Worm (Caenorhabditis elegans) whole organism, L4 larva: Measurements from ENCODE around the gene icap-1.

Experiments used
- F10B5.3 ChIP-seq: sonication (generic microtip); optimal IDR thresholded peaks from 2 replicates; lab custom pipeline; 2016; ENCODE audit warnings: mild to moderate bottlenecking, missing genetic modification characterization, missing compliant biosample characterization
- Y105C5A.15 ChIP-seq: fragments of 200-800 bp; sonication (Bioruptor generic); IDR thresholded peaks from 2 replicates; pipeline ENCODE4 v1.3.6; 2022; ENCODE audit warnings: missing genetic modification characterization, missing compliant biosample characterization
- aha-1 ChIP-seq: fragments of 150-350 bp; peaks from one replicate; lab custom pipeline; 2014; ENCODE audit warnings: missing biosample characterization, missing genetic modification characterization
- ama-1 ChIP-seq: fragments of 150-350 bp; optimal IDR thresholded peaks from 2 replicates; lab custom pipeline; 2014; ENCODE audit warnings: inconsistent platforms, mixed read lengths
- attf-4 ChIP-seq: sonication (generic microtip); optimal IDR thresholded peaks from 3 replicates; lab custom pipeline; 2017; ENCODE audit warnings: missing biosample characterization, missing genetic modification characterization
- ceh-20 ChIP-seq: fragments of 200-800 bp; sonication (Bioruptor generic); IDR thresholded peaks from 2 replicates; pipeline ENCODE4 v1.3.6; 2022; ENCODE audit warnings: missing genetic modification reagents, missing genetic modification characterization, missing compliant biosample characterization
- ceh-32 ChIP-seq: sonication (generic microtip); optimal IDR thresholded peaks from 2 replicates; lab custom pipeline; 2016; ENCODE audit warnings: mild to moderate bottlenecking, missing genetic modification characterization, missing compliant biosample characterization; ENCODE audit not compliant: poor library complexity
- ces-1 ChIP-seq: fragments of 150-350 bp; sonication (generic microtip); optimal IDR thresholded peaks from 4 replicates; lab custom pipeline; 2014; ENCODE audit warnings: missing biosample characterization, missing genetic modification reagents, missing genetic modification characterization
- ctbp-1 ChIP-seq: fragments of 200-800 bp; sonication (Bioruptor generic); IDR thresholded peaks from 2 replicates; pipeline ENCODE4 v1.3.6; 2022; ENCODE audit warnings: missing genetic modification reagents, missing genetic modification characterization, missing compliant biosample characterization
- daf-19 ChIP-seq: fragments of 200-800 bp; sonication (Bioruptor generic); conservative IDR thresholded peaks from 2 replicates; pipeline ENCODE4 v1.3.6; 2022; ENCODE audit warnings: missing genetic modification characterization, missing compliant biosample characterization
- daf-8 ChIP-seq: fragments of 200-800 bp; sonication (Bioruptor generic); IDR thresholded peaks from 2 replicates; pipeline ENCODE4 v1.3.6; 2022; ENCODE audit warnings: missing genetic modification characterization, missing compliant biosample characterization
- dmd-6 ChIP-seq: fragments of 200-800 bp; sonication (Bioruptor generic); IDR thresholded peaks from 2 replicates; pipeline ENCODE4 v1.3.6; 2022; ENCODE audit warnings: missing genetic modification reagents, missing genetic modification characterization, missing compliant biosample characterization
- dmd-9 ChIP-seq: fragments of 200-800 bp; sonication (Bioruptor generic); IDR thresholded peaks from 2 replicates; pipeline ENCODE4 v1.3.6; 2022; ENCODE audit warnings: missing genetic modification reagents, missing genetic modification characterization, missing compliant biosample characterization
- fos-1 ChIP-seq: fragments of 150-350 bp; optimal IDR thresholded peaks from 2 replicates; lab custom pipeline; 2014; ENCODE audit warnings: missing biosample characterization, missing genetic modification characterization
- gei-8 ChIP-seq: fragments of 200-800 bp; sonication (Bioruptor generic); optimal IDR thresholded peaks from 2 replicates; lab custom pipeline; 2018; ENCODE audit warnings: mild to moderate bottlenecking, missing genetic modification characterization, missing compliant biosample characterization
- hif-1 ChIP-seq, 2 experiments: sonication (generic microtip); optimal IDR thresholded peaks; 2 replicates each; lab custom pipeline; 2016 to 2017; ENCODE audit warnings: missing compliant biosample characterization in 2 of 2, missing genetic modification characterization in 2 of 2, missing genetic modification reagents in 2 of 2, missing genotype in 2 of 2, mild to moderate bottlenecking in 1 of 2
- hlh-11 ChIP-seq: fragments of 200-800 bp; sonication (Bioruptor generic); optimal IDR thresholded peaks from 2 replicates; lab custom pipeline; 2018; ENCODE audit warnings: mild to moderate bottlenecking, missing genetic modification characterization, missing compliant biosample characterization
- hmg-1.1 ChIP-seq: fragments of 200-800 bp; sonication (Bioruptor generic); IDR thresholded peaks from 2 replicates; pipeline ENCODE4 v1.3.6; 2022; ENCODE audit warnings: missing genetic modification reagents, missing genetic modification characterization, missing compliant biosample characterization
- lin-1 ChIP-seq: fragments of 200-800 bp; sonication (Bioruptor generic); IDR thresholded peaks from 2 replicates; pipeline ENCODE4 v1.3.6; 2022; ENCODE audit warnings: missing genetic modification reagents, missing genetic modification characterization, missing compliant biosample characterization
- lin-29 ChIP-seq: fragments of 200-800 bp; sonication (Bioruptor generic); IDR thresholded peaks from 2 replicates; pipeline ENCODE4 v1.3.6; 2022; ENCODE audit warnings: missing genetic modification reagents, missing genetic modification characterization, missing compliant biosample characterization
- lin-39 ChIP-seq: fragments of 150-350 bp; optimal IDR thresholded peaks from 2 replicates; lab custom pipeline; 2014; ENCODE audit warnings: missing biosample characterization, missing genetic modification reagents, missing genetic modification characterization
- lir-3 ChIP-seq: sonication (generic microtip); optimal IDR thresholded peaks from 2 replicates; lab custom pipeline; 2016; ENCODE audit warnings: mild to moderate bottlenecking, missing genetic modification characterization, missing compliant biosample characterization
- lsy-2 ChIP-seq, 2 experiments: fragments of 150-350 bp in 1 of 2; sonication (generic microtip) in 1 of 2; optimal IDR thresholded peaks; 2 replicates each; lab custom pipeline; 2014 to 2017; ENCODE audit warnings: missing biosample characterization in 2 of 2, missing genetic modification characterization in 2 of 2
- madf-5 ChIP-seq, 2 experiments: fragments of 200-800 bp; sonication (Bioruptor generic); IDR thresholded peaks; 2 replicates each; pipeline ENCODE4 v1.3.6; 2022; ENCODE audit warnings: missing compliant biosample characterization in 2 of 2, missing genetic modification characterization in 2 of 2
- mdt-29 ChIP-seq: fragments of 200-800 bp; sonication (Bioruptor generic); IDR thresholded peaks from 2 replicates; pipeline ENCODE4 v1.3.6; 2022; ENCODE audit warnings: missing genetic modification reagents, missing genetic modification characterization, missing compliant biosample characterization
- nhr-237 ChIP-seq: sonication (generic microtip); optimal IDR thresholded peaks from 2 replicates; lab custom pipeline; 2017; ENCODE audit warnings: missing biosample characterization, missing genetic modification characterization
- nhr-25 ChIP-seq: sonication (generic microtip); optimal IDR thresholded peaks from 2 replicates; lab custom pipeline; 2017; ENCODE audit warnings: missing genetic modification characterization, mild to moderate bottlenecking, missing compliant biosample characterization, antibody characterized with exemption, moderate library complexity, borderline replicate concordance; ENCODE audit not compliant: insufficient read depth
- nhr-28 ChIP-seq: fragments of 150-350 bp; optimal IDR thresholded peaks from 2 replicates; lab custom pipeline; 2014; ENCODE audit warnings: missing biosample characterization, missing genetic modification characterization
- nhr-41 ChIP-seq: fragments of 200-800 bp; sonication (Bioruptor generic); IDR thresholded peaks from 2 replicates; pipeline ENCODE4 v1.3.6; 2022; ENCODE audit warnings: missing genetic modification reagents, missing genetic modification characterization, missing compliant biosample characterization
- nhr-6 ChIP-seq: fragments of 150-350 bp; optimal IDR thresholded peaks from 2 replicates; lab custom pipeline; 2014; ENCODE audit warnings: missing biosample characterization, missing genetic modification characterization
- nhr-76 ChIP-seq: fragments of 150-350 bp; optimal IDR thresholded peaks from 2 replicates; lab custom pipeline; 2014; ENCODE audit warnings: missing biosample characterization, missing genetic modification characterization
- pha-4 ChIP-seq, 2 experiments: fragments of 150-350 bp in 1 of 2; fragments of 200-800 bp in 1 of 2; sonication (Bioruptor generic) in 1 of 2; IDR thresholded peaks in 1 of 2; optimal IDR thresholded peaks in 1 of 2; 2 replicates each; pipeline versions ENCODE4 v1.3.6 to Lab custom; 2014 to 2022; ENCODE audit warnings: missing genetic modification characterization in 2 of 2, missing genetic modification reagents in 2 of 2, missing biosample characterization in 1 of 2, missing compliant biosample characterization in 1 of 2
- php-3 ChIP-seq: fragments of 200-800 bp; sonication (Bioruptor generic); IDR thresholded peaks from 2 replicates; pipeline ENCODE4 v1.3.6; 2022; ENCODE audit warnings: missing genetic modification reagents, missing genetic modification characterization, missing compliant biosample characterization
- pqm-1 ChIP-seq: sonication (generic microtip); optimal IDR thresholded peaks from 2 replicates; lab custom pipeline; 2017; ENCODE audit warnings: missing biosample characterization, missing genetic modification characterization
- rbr-2 ChIP-seq: sonication (generic microtip); optimal IDR thresholded peaks from 2 replicates; lab custom pipeline; 2016; ENCODE audit warnings: missing genotype, missing genetic modification characterization, missing compliant biosample characterization
- saeg-2 ChIP-seq: fragments of 200-800 bp; sonication (Bioruptor generic); IDR thresholded peaks from 2 replicates; pipeline ENCODE4 v1.3.6; 2022; ENCODE audit warnings: missing genetic modification reagents, missing genetic modification characterization, missing compliant biosample characterization
- set-16 ChIP-seq: fragments of 200-800 bp; sonication (Bioruptor generic); IDR thresholded peaks from 2 replicates; pipeline ENCODE4 v1.3.6; 2022; ENCODE audit warnings: missing genetic modification reagents, missing genetic modification characterization, missing compliant biosample characterization
- snpc-1.2 ChIP-seq: fragments of 200-800 bp; sonication (Bioruptor generic); IDR thresholded peaks from 2 replicates; pipeline ENCODE4 v1.3.6; 2022; ENCODE audit warnings: missing genetic modification reagents, missing genetic modification characterization, missing compliant biosample characterization
- snpc-4 ChIP-seq: fragments of 150-350 bp; optimal IDR thresholded peaks from 2 replicates; lab custom pipeline; 2014; ENCODE audit warnings: missing biosample characterization, missing genetic modification characterization
- spr-3 ChIP-seq: fragments of 200-800 bp; sonication (Bioruptor generic); optimal IDR thresholded peaks from 2 replicates; lab custom pipeline; 2018; ENCODE audit warnings: mild to moderate bottlenecking, missing genetic modification characterization, missing compliant biosample characterization
- unc-130 ChIP-seq: sonication (generic microtip); optimal IDR thresholded peaks from 2 replicates; lab custom pipeline; 2016; ENCODE audit warnings: missing genetic modification reagents, missing genetic modification characterization, missing compliant biosample characterization
- unc-62 ChIP-seq, 3 experiments: fragments of 150-350 bp in 1 of 3; sonication (generic microtip); optimal IDR thresholded peaks in 2 of 3; peaks in 1 of 3; 1 replicate in 1 of 3; 2 replicates in 2 of 3; lab custom pipeline; 2014 to 2017; ENCODE audit warnings: missing biosample characterization in 3 of 3, missing genetic modification characterization in 3 of 3, missing genetic modification reagents in 3 of 3, missing genotype in 1 of 3
- zag-1 ChIP-seq: fragments of 150-350 bp; optimal IDR thresholded peaks from 2 replicates; lab custom pipeline; 2014; ENCODE audit warnings: missing biosample characterization, missing genetic modification characterization
- zfp-2 ChIP-seq: sonication (generic microtip); optimal IDR thresholded peaks from 2 replicates; lab custom pipeline; 2016; ENCODE audit warnings: mild to moderate bottlenecking, missing genetic modification characterization, missing compliant biosample characterization
- zip-2 ChIP-seq: fragments of 150-350 bp; optimal IDR thresholded peaks from 2 replicates; lab custom pipeline; 2014; ENCODE audit warnings: missing biosample characterization, missing genetic modification characterization

Gene icap-1

ce11 chrIV:13785545-13785944 lies 1.2 kb downstream of the icap-1 start, which contains the start of gene lact-9 (continued):
- TF ChIP-seq lir-3 (no peak), nhr-6 (tag; lab: Kevin White, UChicago) (no peak), nhr-28 (tag; lab: Kevin White, UChicago) (no peak)
- TF ChIP-seq, all 104 proteins: peak for 0

ce11 chrIV:13784774-13785173 lies 2.0 kb downstream of the icap-1 start:
- TF ChIP-seq nhr-41 (no peak), unc-62 (GFP tag; optimal IDR thresholded peaks at IDR 0.05 in 1 of 2; lab: Kevin White, UChicago) (no peak), unc-62 (tag; optimal IDR thresholded peaks at IDR 0.05; lab: Kevin White, UChicago) (no peak), aha-1 (tag; lab: Kevin White, UChicago) (peak; percentile 90)
- TF ChIP-seq, all 104 proteins: peak for 1

- TF ChIP-seq lin-29 (GFP tag; lab: Robert Waterston, UW), result no peak
- TF ChIP-seq ceh-20 (GFP tag; lab: Robert Waterston, UW), result no peak
- peak; percentile 65; the same call in 1 of the 2 replicates for TF ChIP-seq daf-19
- no peak for TF ChIP-seq ctbp-1 (GFP tag; lab: Robert Waterston, UW)
- TF ChIP-seq lin-39 (tag; lab: Kevin White, UChicago), result no peak
- no peak for TF ChIP-seq zfp-2 (tag; lab: Kevin White, UChicago)
- TF ChIP-seq zip-2, result no peak
- peak; percentile 35 for TF ChIP-seq aha-1 (tag; lab: Kevin White, UChicago)
- TF ChIP-seq attf-4 (tag; lab: Kevin White, UChicago), result no peak
- no peak for TF ChIP-seq rbr-2 (tag; lab: Kevin White, UChicago)
- TF ChIP-seq spr-3 (GFP tag; lab: Kevin White, UChicago), result no peak
- peak; percentile 88 for TF ChIP-seq snpc-1.2 (GFP tag; lab: Robert Waterston, UW)
- 0 out of 2 replicates have a peak, but pooled peaks have one; percentile 13 for TF ChIP-seq hmg-1.1 (GFP tag; lab: Robert Waterston, UW)
- no peak for TF ChIP-seq daf-8 (GFP tag; lab: Robert Waterston, UW)
- no peak for TF ChIP-seq ama-1 (lab: Kevin White, UChicago)
- TF ChIP-seq saeg-2 (GFP tag; lab: Robert Waterston, UW), result no peak
- no peak for TF ChIP-seq set-16 (GFP tag; lab: Robert Waterston, UW)
- no peak for TF ChIP-seq zag-1 (tag; lab: Kevin White, UChicago)
- TF ChIP-seq lir-3, result no peak
- TF ChIP-seq dmd-9 (GFP tag; lab: Robert Waterston, UW), result no peak
- peak in 1 of 2 experiments; percentile 72 for TF ChIP-seq hif-1 (tag; optimal IDR thresholded peaks at IDR 0.05; lab: Kevin White, UChicago)
- TF ChIP-seq lin-1 (GFP tag; lab: Robert Waterston, UW), result no peak
- TF ChIP-seq pha-4 (GFP tag; IDR thresholded peaks at IDR 0.05; lab: Robert Waterston, UW), result no peak
- no peak for TF ChIP-seq pha-4 (tag; optimal IDR thresholded peaks at IDR 0.05; lab: Kevin White, UChicago)
- TF ChIP-seq ces-1 (GFP tag; lab: Kevin White, UChicago), result no peak
- peak; percentile 57 for TF ChIP-seq nhr-28 (tag; lab: Kevin White, UChicago)
- TF ChIP-seq nhr-6 (tag; lab: Kevin White, UChicago), result peak; percentile 44
- TF ChIP-seq nhr-237 (tag; lab: Kevin White, UChicago), result no peak
- no peak for TF ChIP-seq gei-8
- TF ChIP-seq lsy-2 (tag; optimal IDR thresholded peaks at IDR 0.05; lab: Kevin White, UChicago), result peak in 1 of 2 experiments; percentile 80
- TF ChIP-seq F10B5.3, result no peak
- TF ChIP-seq snpc-4, result no peak
- no peak for TF ChIP-seq fos-1
- TF ChIP-seq dmd-6 (GFP tag; lab: Robert Waterston, UW), result peak; percentile 16; the same call in 1 of the 2 replicates
- no peak for TF ChIP-seq nhr-25
- TF ChIP-seq hlh-11 (tag; lab: Kevin White, UChicago), result peak; percentile 44
- no peak for TF ChIP-seq Y105C5A.15 (GFP tag; lab: Robert Waterston, UW)
- no peak for TF ChIP-seq madf-5 (GFP tag; IDR thresholded peaks at IDR 0.05; lab: Robert Waterston, UW)
- TF ChIP-seq pqm-1 (tag; lab: Kevin White, UChicago), result peak; percentile 16
- TF ChIP-seq php-3 (GFP tag; lab: Robert Waterston, UW), result no peak
- TF ChIP-seq nhr-76 (tag; lab: Kevin White, UChicago), result no peak
- TF ChIP-seq ceh-32 (tag; lab: Kevin White, UChicago), result no peak
- no peak for TF ChIP-seq unc-130 (GFP tag; lab: Kevin White, UChicago)
- no peak for TF ChIP-seq mdt-29 (GFP tag; lab: Robert Waterston, UW)
These were observed 3.3 kb downstream of the icap-1 start, which contains the start of gene iscu-1 for ce11 chrIV:13783237-13784012. Gene iscu-1, plus strand, starts transcription at chrIV:13783962.
